Fruit fly (Drosophila melanogaster) whole organism, adult: Measurements from ENCODE around the gene AP-1sigma.

Source experiments
- CG5204 ChIP-seq: fragments of 200-800 bp; sonication (Bioruptor generic); optimal IDR thresholded peaks from 2 replicates; lab custom pipeline; 2016; ENCODE audit warnings: missing biosample characterization, missing genetic modification characterization
- CG7101 ChIP-seq: fragments of 200-800 bp; sonication (Bioruptor generic); optimal IDR thresholded peaks from 2 replicates; lab custom pipeline; 2018; ENCODE audit warnings: missing biosample characterization, mild to moderate bottlenecking, missing genetic modification characterization, moderate library complexity
- kay ChIP-seq: fragments of 200-800 bp; sonication (Bioruptor generic); peaks from one replicate; lab custom pipeline; 2016; ENCODE audit warnings: missing biosample characterization, missing genetic modification characterization, borderline replicate concordance
- ovo ChIP-seq: fragments of 200-800 bp; sonication (Bioruptor generic); optimal IDR thresholded peaks from 2 replicates; lab custom pipeline; 2016; ENCODE audit warnings: missing biosample characterization, missing genetic modification characterization

DNA sequence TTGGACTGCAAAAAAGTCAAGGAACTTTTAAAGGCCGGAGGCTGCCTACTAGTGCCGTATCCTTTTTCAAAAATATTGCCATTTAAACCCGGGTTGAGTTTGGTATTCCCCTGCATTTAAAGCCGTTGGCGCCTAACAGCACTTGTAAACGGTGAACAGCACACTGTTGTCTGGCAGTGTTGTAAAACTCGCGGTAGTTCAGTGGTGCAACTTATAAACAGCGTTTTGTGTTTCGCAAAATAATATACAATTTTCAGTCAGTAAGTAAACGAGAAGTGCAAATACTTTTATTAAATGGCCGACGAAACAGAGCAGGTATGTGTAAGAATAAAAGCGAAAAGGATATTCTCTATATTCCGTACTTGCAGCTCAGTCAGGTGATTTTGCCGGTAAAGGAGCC, 37.8 kb downstream of the AP-1sigma start, which contains the start of gene LSm3:
- TF ChIP-seq kay (GFP tag; lab: Kevin White, UChicago) (no peak), CG7101 (peak; percentile 18), CG5204 (GFP tag; lab: Kevin White, UChicago) (no peak), ovo (no peak)
